Fruit fly (Drosophila melanogaster): Measurements from ENCODE around the gene Tbc1d15-17.
A peak's percentile ranks its signal among the peaks of the same experiment; 100 is the strongest.

Tbc1d15-17 gene

dm6 chr2L:166115-167069 lies 40.6 kb upstream of the Tbc1d15-17 start (continued):
- peak; percentile 65 for TF ChIP-seq repo (GFP tag; optimal IDR thresholded peaks at IDR 0.05)
- TF ChIP-seq CG8281 (tag; optimal IDR thresholded peaks at IDR 0.05) = peak; percentile 51
- TF ChIP-seq prd (optimal IDR thresholded peaks at IDR 0.05) = no peak
- no peak for TF ChIP-seq prd (GFP tag; IDR thresholded peaks at IDR 0.05)
- no peak for TF ChIP-seq CG11456 (GFP tag; IDR thresholded peaks at IDR 0.05)
- TF ChIP-seq da (GFP tag; optimal IDR thresholded peaks at IDR 0.05) = no peak
- no peak for TF ChIP-seq Ssrp (tag; optimal IDR thresholded peaks at IDR 0.05)
- no peak for TF ChIP-seq CG2889 (GFP tag; IDR thresholded peaks at IDR 0.05)
- TF ChIP-seq mirr (GFP tag; optimal IDR thresholded peaks at IDR 0.05) = peak; percentile 98
- peak; percentile 57 for TF ChIP-seq CoRest (tag; optimal IDR thresholded peaks at IDR 0.05)
- no peak for TF ChIP-seq danr (GFP tag; IDR thresholded peaks at IDR 0.05)
- TF ChIP-seq CG4730 (GFP tag; IDR thresholded peaks at IDR 0.05) = no peak
- peak; percentile 56 for TF ChIP-seq jumu (GFP tag; optimal IDR thresholded peaks at IDR 0.05)
- TF ChIP-seq mam (GFP tag; optimal IDR thresholded peaks at IDR 0.05) = no peak
- TF ChIP-seq Kr (GFP tag; optimal IDR thresholded peaks at IDR 0.05) = peak; percentile 87
- no peak for TF ChIP-seq h (optimal IDR thresholded peaks at IDR 0.05)
- peak; percentile 75 for TF ChIP-seq gem (tag; optimal IDR thresholded peaks at IDR 0.05)
- TF ChIP-seq CG33213 (GFP tag; optimal IDR thresholded peaks at IDR 0.05) = peak; percentile 71
- peak; percentile 56 for TF ChIP-seq CG12155 (GFP tag; optimal IDR thresholded peaks at IDR 0.05)
- peak; percentile 11 for TF ChIP-seq tin (GFP tag; optimal IDR thresholded peaks at IDR 0.05)
- TF ChIP-seq lola (GFP tag; optimal IDR thresholded peaks at IDR 0.05) = peak in 1 of 3 experiments; percentile 34
- peak; percentile 80 for TF ChIP-seq CG7556 (GFP tag; optimal IDR thresholded peaks at IDR 0.05)
- no peak for TF ChIP-seq ranshi (GFP tag; IDR thresholded peaks at IDR 0.05)
- no peak for TF ChIP-seq stwl (tag; optimal IDR thresholded peaks at IDR 0.05)
- TF ChIP-seq jing (GFP tag; optimal IDR thresholded peaks at IDR 0.05) = no peak
- TF ChIP-seq lab (GFP tag; optimal IDR thresholded peaks at IDR 0.05) = peak; percentile 95
- TF ChIP-seq chn (GFP tag; optimal IDR thresholded peaks at IDR 0.05) = peak; percentile 38
- TF ChIP-seq gcm (GFP tag; optimal IDR thresholded peaks at IDR 0.05) = peak; percentile 52
- peak; percentile 3 for TF ChIP-seq Oli (tag; optimal IDR thresholded peaks at IDR 0.05)
- TF ChIP-seq CG4282 (GFP tag; optimal IDR thresholded peaks at IDR 0.05) = peak; percentile 67
- TF ChIP-seq Hr39 (optimal IDR thresholded peaks at IDR 0.05) = no peak
- peak; percentile 22 for TF ChIP-seq Mad (GFP tag; optimal IDR thresholded peaks at IDR 0.05)
- peak; percentile 64 for TF ChIP-seq Fer2 (tag; optimal IDR thresholded peaks at IDR 0.05)
- TF ChIP-seq crp (GFP tag; optimal IDR thresholded peaks at IDR 0.05) = peak in 1 of 2 experiments; percentile 47
- TF ChIP-seq Elba2 (GFP tag; optimal IDR thresholded peaks at IDR 0.05) = no peak
- TF ChIP-seq Max (GFP tag; optimal IDR thresholded peaks at IDR 0.05) = peak; percentile 62
- TF ChIP-seq Trl (optimal IDR thresholded peaks at IDR 0.05) = peak; percentile 32 to 84
- TF ChIP-seq Trl (GFP tag; optimal IDR thresholded peaks at IDR 0.05) = peak; percentile 54
- peak; percentile 17 for TF ChIP-seq tx (GFP tag; optimal IDR thresholded peaks at IDR 0.05)
- TF ChIP-seq CG11560 (tag; IDR thresholded peaks at IDR 0.05) = no peak
- no peak for TF ChIP-seq sim (GFP tag; IDR thresholded peaks at IDR 0.05)
- TF ChIP-seq CG6254 (GFP tag; optimal IDR thresholded peaks at IDR 0.05) = peak; percentile 41
- no peak; the same call in 2 of the 3 replicates for TF ChIP-seq CG11093 (GFP tag; IDR thresholded peaks at IDR 0.05)
- TF ChIP-seq lov (optimal IDR thresholded peaks at IDR 0.05) = no peak
- no peak for TF ChIP-seq lov (GFP tag; IDR thresholded peaks at IDR 0.05)
- TF ChIP-seq emc (GFP tag; optimal IDR thresholded peaks at IDR 0.05) = no peak
- peak; percentile 54 for TF ChIP-seq CG18262 (tag; optimal IDR thresholded peaks at IDR 0.05)
- peak; percentile 36 for TF ChIP-seq sima (GFP tag; optimal IDR thresholded peaks at IDR 0.05)
- TF ChIP-seq CG17912 (GFP tag; optimal IDR thresholded peaks at IDR 0.05) = peak; percentile 85
- no peak for TF ChIP-seq toy (GFP tag; IDR thresholded peaks at IDR 0.05)
- TF ChIP-seq psq (GFP tag; optimal IDR thresholded peaks at IDR 0.05) = peak; percentile 21
